Worm (Caenorhabditis elegans): Measurements from ENCODE around the gene srd-64.
A peak's percentile ranks its signal among the peaks of the same experiment; 100 is the strongest.

The srd-64 gene

ce11 chrIII:1698842-1699241 lies 3.9 kb upstream of the srd-64 start, which contains the start of gene fbxa-74:
Gene fbxa-74, minus strand, starts transcription at chrIII:1698986.
- TF ChIP-seq sem-2 (GFP tag; optimal IDR thresholded peaks at IDR 0.05) (no peak), flh-1 (GFP tag; optimal IDR thresholded peaks at IDR 0.05) (no peak), cnd-1 (tag; optimal IDR thresholded peaks at IDR 0.05) (no peak), ceh-83 (GFP tag; optimal IDR thresholded peaks at IDR 0.05) (no peak), zip-8 (tag; optimal IDR thresholded peaks at IDR 0.05) (no peak), sptf-1 (tag; optimal IDR thresholded peaks at IDR 0.05) (no peak), snpc-4 (tag; optimal IDR thresholded peaks at IDR 0.05) (no peak), mep-1 (tag; optimal IDR thresholded peaks at IDR 0.05) (no peak), tbx-8 (GFP tag; optimal IDR thresholded peaks at IDR 0.05) (no peak), nhr-237 (tag; optimal IDR thresholded peaks at IDR 0.05) (no peak), ham-2 (GFP tag; optimal IDR thresholded peaks at IDR 0.05) (no peak), elt-1 (tag; optimal IDR thresholded peaks at IDR 0.05; ENCODE audit: borderline replicate concordance, insufficient read depth) (no peak), lsy-2 (tag; optimal IDR thresholded peaks at IDR 0.05) (no peak), ceh-39 (tag; optimal IDR thresholded peaks at IDR 0.05) (no peak), drap-1 (GFP tag; optimal IDR thresholded peaks at IDR 0.05) (no peak), mls-2 (tag; optimal IDR thresholded peaks at IDR 0.05) (no peak), mab-5 (tag; optimal IDR thresholded peaks at IDR 0.05) (no peak), unc-39 (tag; optimal IDR thresholded peaks at IDR 0.05) (no peak), ceh-43 (GFP tag; optimal IDR thresholded peaks at IDR 0.05) (no peak)

- TF ChIP-seq unc-39 (tag; optimal IDR thresholded peaks at IDR 0.05): no peak
- TF ChIP-seq ceh-83 (GFP tag; optimal IDR thresholded peaks at IDR 0.05): no peak
- no peak for TF ChIP-seq elt-1 (tag; optimal IDR thresholded peaks at IDR 0.05; ENCODE audit: borderline replicate concordance, insufficient read depth)
- TF ChIP-seq ces-1 (GFP tag; optimal IDR thresholded peaks at IDR 0.05): no peak
Measured at ce11 chrIII:1689927-1690326, 5.0 kb downstream of the srd-64 start, which contains the start of gene Y22D7AR.14. Gene Y22D7AR.14, minus strand, starts transcription at chrIII:1690027.

- no peak for TF ChIP-seq nhr-28 (tag; optimal IDR thresholded peaks at IDR 0.05)
- no peak for TF ChIP-seq mab-5 (tag; optimal IDR thresholded peaks at IDR 0.05)
Measured at ce11 chrIII:1687999-1688398, 6.9 kb downstream of the srd-64 start, which contains the start of gene Y22D7AR.7. Gene Y22D7AR.7, minus strand, starts transcription at chrIII:1688099.

- TF ChIP-seq elt-3 (tag; optimal IDR thresholded peaks at IDR 0.05) (peak; percentile 86), unc-120 (tag; optimal IDR thresholded peaks at IDR 0.05; ENCODE audit: poor library complexity, severe bottlenecking) (peak; percentile 10), drap-1 (GFP tag; optimal IDR thresholded peaks at IDR 0.05) (no peak), pha-4 (tag; optimal IDR thresholded peaks at IDR 0.05) (no peak), nhr-12 (tag; optimal IDR thresholded peaks at IDR 0.05) (no peak), hlh-1 (tag; optimal IDR thresholded peaks at IDR 0.05) (no peak), nhr-2 (tag; optimal IDR thresholded peaks at IDR 0.05) (no peak), mep-1 (tag; optimal IDR thresholded peaks at IDR 0.05) (no peak), ztf-11 (tag; optimal IDR thresholded peaks at IDR 0.05) (no peak), snpc-4 (tag; optimal IDR thresholded peaks at IDR 0.05) (no peak)
Measured at ce11 chrIII:1682262-1682661, 12.6 kb downstream of the srd-64 start.

ce11 chrIII:1680996-1681395 lies 13.9 kb downstream of the srd-64 start:
- TF ChIP-seq mls-2 (tag; optimal IDR thresholded peaks at IDR 0.05) (no peak), unc-62 (GFP tag; optimal IDR thresholded peaks at IDR 0.05) (peak; percentile 16), unc-39 (tag; optimal IDR thresholded peaks at IDR 0.05) (no peak), lin-13 (tag; optimal IDR thresholded peaks at IDR 0.05) (no peak), sem-2 (GFP tag; optimal IDR thresholded peaks at IDR 0.05) (no peak), lin-32 (GFP tag; optimal IDR thresholded peaks at IDR 0.05) (no peak), sptf-1 (tag; optimal IDR thresholded peaks at IDR 0.05) (no peak), M03D4.4 (tag; optimal IDR thresholded peaks at IDR 0.05) (no peak), cnd-1 (tag; optimal IDR thresholded peaks at IDR 0.05) (peak; percentile 3), lsy-2 (tag; optimal IDR thresholded peaks at IDR 0.05) (no peak), nhr-237 (tag; optimal IDR thresholded peaks at IDR 0.05) (peak; percentile 74), mab-5 (tag; optimal IDR thresholded peaks at IDR 0.05) (peak; percentile 79), pha-4 (tag; optimal IDR thresholded peaks at IDR 0.05) (peak; percentile 13), nhr-76 (tag; optimal IDR thresholded peaks at IDR 0.05) (no peak), hlh-1 (tag; optimal IDR thresholded peaks at IDR 0.05) (peak; percentile 10), nhr-28 (tag; optimal IDR thresholded peaks at IDR 0.05) (peak; percentile 8), mep-1 (tag; optimal IDR thresholded peaks at IDR 0.05) (no peak), nhr-12 (tag; optimal IDR thresholded peaks at IDR 0.05) (no peak), zip-8 (tag; optimal IDR thresholded peaks at IDR 0.05) (no peak), elt-3 (tag; optimal IDR thresholded peaks at IDR 0.05) (peak; percentile 90), bed-3 (GFP tag; optimal IDR thresholded peaks at IDR 0.05) (no peak), flh-1 (GFP tag; optimal IDR thresholded peaks at IDR 0.05) (no peak), unc-120 (tag; optimal IDR thresholded peaks at IDR 0.05; ENCODE audit: poor library complexity, severe bottlenecking) (peak; percentile 18), ceh-39 (tag; optimal IDR thresholded peaks at IDR 0.05) (no peak), ztf-11 (tag; optimal IDR thresholded peaks at IDR 0.05) (no peak), nhr-2 (tag; optimal IDR thresholded peaks at IDR 0.05) (no peak), tbx-8 (GFP tag; optimal IDR thresholded peaks at IDR 0.05) (no peak), snpc-4 (tag; optimal IDR thresholded peaks at IDR 0.05) (no peak), drap-1 (GFP tag; optimal IDR thresholded peaks at IDR 0.05) (peak; percentile 36), blmp-1 (tag; optimal IDR thresholded peaks at IDR 0.05) (no peak)

Data from whole organism, mixed stage, embryonic.